Worm (Caenorhabditis elegans): ENCODE data around the gene W09G12.6.

Gene W09G12.6

ce11 chrIV:1255632-1256031 is 23.9 kb downstream of the W09G12.6 start, which contains the start of gene clec-167:
Gene clec-167, minus strand, starts transcription at chrIV:1255732.
- TF ChIP-seq nhr-77 (tag; optimal IDR thresholded peaks at IDR 0.05) (no peak), lir-3 (tag; optimal IDR thresholded peaks at IDR 0.05) (no peak), unc-62 (GFP tag; optimal IDR thresholded peaks at IDR 0.05 in 1 of 2) (peak in 1 of 2 experiments; percentile 1), unc-62 (tag; optimal IDR thresholded peaks at IDR 0.05) (no peak)

DNA sequence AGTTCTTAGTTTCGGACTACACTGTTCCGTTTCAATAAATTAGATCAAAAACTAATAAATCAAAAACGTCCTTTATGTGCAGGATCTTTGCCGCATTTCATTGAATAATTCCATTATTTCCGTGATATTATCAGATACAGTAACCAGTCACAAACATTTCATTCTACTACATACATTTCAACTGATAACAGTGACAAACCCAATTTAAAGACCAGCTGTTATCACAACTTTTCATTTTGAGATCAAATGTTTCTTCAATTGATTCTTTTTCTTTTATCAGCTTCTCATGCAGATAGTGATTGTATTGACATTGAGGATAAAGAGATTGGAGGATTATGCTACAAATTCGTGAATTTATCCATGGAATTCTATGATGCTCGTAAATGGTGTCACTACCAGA is 25.0 kb downstream of the W09G12.6 start, which contains the start of gene clec-168:
Gene clec-168 (plus strand): TSS at position 247 of the 400 bp plus-strand sequence.
- TF ChIP-seq nhr-77 (tag; optimal IDR thresholded peaks at IDR 0.05) (peak; percentile 12), pqm-1 (tag; optimal IDR thresholded peaks at IDR 0.05) (peak; percentile 61), dmd-6 (GFP tag; IDR thresholded peaks at IDR 0.05) (peak; percentile 72), unc-39 (tag; optimal IDR thresholded peaks at IDR 0.05) (no peak), nhr-28 (tag; optimal IDR thresholded peaks at IDR 0.05) (peak; percentile 87)

ce11 chrIV:1260474-1260873 is 28.8 kb downstream of the W09G12.6 start:
- no peak for TF ChIP-seq zag-1 (tag; optimal IDR thresholded peaks at IDR 0.05)
- TF ChIP-seq Y48G9A.11 (GFP tag; IDR thresholded peaks at IDR 0.05): 0 out of 2 replicates have a peak, but pooled peaks have one; percentile 44
- TF ChIP-seq lim-7 (GFP tag; IDR thresholded peaks at IDR 0.05): 0 out of 2 replicates have a peak, but pooled peaks have one; percentile 17
- TF ChIP-seq nhr-77 (tag; optimal IDR thresholded peaks at IDR 0.05): no peak
- no peak for TF ChIP-seq ceh-32 (tag; optimal IDR thresholded peaks at IDR 0.05; ENCODE audit: poor library complexity)

DNA sequence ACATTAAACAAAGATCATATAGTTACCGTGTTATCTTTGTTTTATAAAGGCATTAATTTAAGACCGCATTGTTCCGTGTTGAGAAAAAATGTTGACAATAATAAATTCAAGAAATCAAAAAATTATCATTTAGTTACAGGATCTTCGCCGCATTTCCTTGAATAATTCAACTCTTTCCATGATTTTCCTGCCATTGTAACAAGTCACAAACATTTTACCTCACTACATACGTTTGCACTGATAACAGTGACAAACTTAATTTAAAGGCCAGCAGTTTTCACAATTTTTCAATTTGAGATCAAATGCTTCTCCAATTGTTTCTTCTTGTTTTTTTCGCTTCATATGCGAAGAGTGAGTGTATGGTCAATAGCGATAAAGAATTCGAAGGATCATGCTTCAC is 29.3 kb downstream of the W09G12.6 start, which contains the start of gene clec-169:
Gene clec-169 (plus strand): TSS at position 301 of the 400 bp plus-strand sequence.
- TF ChIP-seq nhr-77 (tag; optimal IDR thresholded peaks at IDR 0.05) (no peak), nhr-28 (tag; optimal IDR thresholded peaks at IDR 0.05) (peak; percentile 20), mdt-29 (GFP tag; IDR thresholded peaks at IDR 0.05) (no peak), dmd-6 (GFP tag; IDR thresholded peaks at IDR 0.05) (0 out of 2 replicates have a peak, but pooled peaks have one; percentile 25), unc-62 (GFP tag; optimal IDR thresholded peaks at IDR 0.05 in 1 of 2) (peak in 1 of 2 experiments; percentile 15), unc-62 (tag; optimal IDR thresholded peaks at IDR 0.05) (no peak), pqm-1 (tag; optimal IDR thresholded peaks at IDR 0.05) (peak; percentile 25)

DNA sequence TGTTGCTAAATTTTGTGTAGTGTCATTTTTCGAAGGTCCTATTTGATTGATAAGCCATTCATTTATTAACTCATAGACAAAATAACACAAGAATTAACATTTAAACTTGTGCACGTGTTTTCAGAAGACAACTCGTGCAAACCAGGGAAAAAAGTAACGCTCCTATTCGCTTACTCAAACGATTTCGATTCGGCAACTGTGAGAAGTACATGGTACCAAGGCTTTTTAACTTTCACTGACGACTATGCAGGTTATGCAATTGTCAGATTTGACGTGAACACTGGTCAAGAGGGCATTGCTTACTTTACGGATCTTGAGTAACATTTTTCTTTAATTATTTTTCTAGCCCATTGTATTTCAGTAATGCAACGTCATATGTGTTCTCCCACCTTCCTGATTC is 30.2 kb downstream of the W09G12.6 start:
- TF ChIP-seq Y5F2A.4 (GFP tag; optimal IDR thresholded peaks at IDR 0.05): no peak
- TF ChIP-seq unc-62 (GFP tag; optimal IDR thresholded peaks at IDR 0.05 in 1 of 2): peak in 1 of 2 experiments; percentile 97
- no peak for TF ChIP-seq unc-62 (tag; optimal IDR thresholded peaks at IDR 0.05)

DNA sequence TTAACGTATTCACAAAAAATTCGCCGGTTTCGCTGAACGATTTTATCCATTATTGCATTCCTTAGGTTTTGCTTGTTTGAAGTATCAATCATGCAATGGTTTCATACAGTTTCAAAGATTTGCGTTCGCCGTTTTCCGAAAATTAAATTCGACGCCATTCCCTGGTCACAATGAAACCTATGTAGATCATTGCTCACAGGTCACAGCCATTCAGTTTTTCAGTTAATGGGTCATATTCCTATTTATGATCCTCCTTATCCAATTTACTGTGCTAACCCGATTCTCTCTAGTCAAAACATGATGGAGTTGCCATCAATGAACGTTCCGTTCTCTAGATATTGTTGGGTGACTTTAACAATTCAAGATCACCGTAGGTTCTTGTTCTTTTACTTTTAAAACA is 33.2 kb downstream of the W09G12.6 start, which contains the start of gene F38A1.13:
Gene F38A1.13 (plus strand): TSS at position 301 of the 400 bp plus-strand sequence.
- TF ChIP-seq unc-130 (GFP tag; optimal IDR thresholded peaks at IDR 0.05) (no peak), ZK546.5 (tag; optimal IDR thresholded peaks at IDR 0.05) (no peak), Y105C5A.15 (GFP tag; IDR thresholded peaks at IDR 0.05) (no peak), hmg-1.1 (GFP tag; IDR thresholded peaks at IDR 0.05) (no peak), vab-7 (GFP tag; IDR thresholded peaks at IDR 0.05) (no peak), ceh-28 (tag; optimal IDR thresholded peaks at IDR 0.05) (no peak), zfp-3 (GFP tag; conservative IDR thresholded peaks at IDR 0.05) (no peak), F44E2.7 (GFP tag; IDR thresholded peaks at IDR 0.05) (no peak), nhr-25 (tag; optimal IDR thresholded peaks at IDR 0.05; ENCODE audit: borderline replicate concordance, insufficient read depth) (no peak), F49E8.2 (tag; optimal IDR thresholded peaks at IDR 0.05; ENCODE audit: borderline replicate concordance) (no peak), arid-1 (GFP tag; conservative IDR thresholded peaks at IDR 0.05) (no peak)

- TF ChIP-seq dmd-6 (GFP tag; IDR thresholded peaks at IDR 0.05): peak; percentile 85
- peak; percentile 73 for TF ChIP-seq nhr-77 (tag; optimal IDR thresholded peaks at IDR 0.05)
- TF ChIP-seq lin-1 (GFP tag; IDR thresholded peaks at IDR 0.05): 0 out of 2 replicates have a peak, but pooled peaks have one; percentile 11
- no peak for TF ChIP-seq nhr-41 (GFP tag; IDR thresholded peaks at IDR 0.05)
- no peak for TF ChIP-seq daf-16 (GFP tag; optimal IDR thresholded peaks at IDR 0.05)
- TF ChIP-seq daf-16 (tag; optimal IDR thresholded peaks at IDR 0.05): peak; percentile 71
- TF ChIP-seq dmd-8 (GFP tag; IDR thresholded peaks at IDR 0.05): no peak
- TF ChIP-seq dve-1 (tag; optimal IDR thresholded peaks at IDR 0.05; ENCODE audit: insufficient read depth): peak; percentile 67
- TF ChIP-seq pqm-1 (tag; optimal IDR thresholded peaks at IDR 0.05): peak; percentile 98
- no peak for TF ChIP-seq mdt-29 (GFP tag; IDR thresholded peaks at IDR 0.05)
- TF ChIP-seq F49E8.2 (tag; optimal IDR thresholded peaks at IDR 0.05; ENCODE audit: borderline replicate concordance): no peak
- peak; percentile 63 for TF ChIP-seq hlh-11 (tag; optimal IDR thresholded peaks at IDR 0.05)
- TF ChIP-seq T20F7.1 (GFP tag; optimal IDR thresholded peaks at IDR 0.05): no peak
- no peak for TF ChIP-seq gei-8 (GFP tag; optimal IDR thresholded peaks at IDR 0.05)
- TF ChIP-seq nhr-237 (tag; optimal IDR thresholded peaks at IDR 0.05): no peak
- no peak for TF ChIP-seq snpc-1.2 (GFP tag; IDR thresholded peaks at IDR 0.05)
- peak; percentile 68 for TF ChIP-seq php-3 (GFP tag; IDR thresholded peaks at IDR 0.05)
- TF ChIP-seq nhr-28 (tag; optimal IDR thresholded peaks at IDR 0.05): peak; percentile 78
These were observed 34.4 kb downstream of the W09G12.6 start for ce11 chrIV:1266138-1266537.

Measured in whole organism, L4 larva.